Fruit fly (Drosophila melanogaster): ENCODE measurements around the gene CG13059.

Gene CG13059

DNA sequence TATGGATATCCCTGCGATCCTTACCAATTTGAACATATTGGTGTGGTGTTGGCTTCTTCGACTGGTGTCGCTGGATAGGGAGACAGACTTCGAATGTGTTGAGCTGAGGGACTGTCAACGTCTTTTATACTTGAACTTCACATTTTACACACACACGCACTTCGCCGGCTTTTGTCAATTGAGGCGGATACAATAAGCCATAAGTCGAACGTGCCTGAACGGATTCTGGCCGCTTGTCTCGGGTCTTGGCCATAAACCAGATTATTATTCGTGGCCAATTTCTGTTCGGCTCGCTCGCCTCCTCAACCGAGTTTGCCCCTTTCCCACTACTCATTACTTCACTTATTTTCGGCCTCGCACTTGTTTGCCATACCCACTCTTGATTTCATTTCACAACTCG is 20.4 kb upstream of the CG13059 start, which contains the start of gene CG13044:
CG13044 (minus strand) TSS at position 101 of the 400 bp plus-strand sequence.
- TF ChIP-seq CTCF (optimal IDR thresholded peaks at IDR 0.05) (no peak), CG8478 (optimal IDR thresholded peaks at IDR 0.05) (no peak)

DNA sequence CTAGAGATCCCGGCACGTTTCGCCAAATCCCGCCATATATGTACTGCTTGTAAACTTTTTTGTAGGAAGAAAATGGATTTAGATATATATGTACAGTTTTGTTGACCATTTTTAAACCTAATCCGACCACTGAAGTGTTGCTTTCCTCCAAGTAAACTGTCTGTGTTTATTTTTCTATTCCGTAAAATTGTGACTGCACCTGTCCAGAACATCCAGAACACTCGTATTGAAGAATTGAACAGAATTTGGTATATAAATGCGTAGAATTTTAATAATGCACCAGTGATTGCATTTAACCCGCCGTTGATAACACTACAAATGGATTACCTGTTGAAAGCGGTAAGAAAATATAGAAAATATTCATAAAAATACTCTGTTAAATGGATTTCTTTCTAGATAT is 19.5 kb upstream of the CG13059 start, which contains the start of gene CG43249:
CG43249 (plus strand) TSS at position 301 of the 400 bp plus-strand sequence.
- no peak for TF ChIP-seq CTCF (optimal IDR thresholded peaks at IDR 0.05)
- TF ChIP-seq CG8478 (optimal IDR thresholded peaks at IDR 0.05), result no peak

- no peak for TF ChIP-seq CTCF (optimal IDR thresholded peaks at IDR 0.05)
- no peak for TF ChIP-seq CG8478 (optimal IDR thresholded peaks at IDR 0.05)
Observed at dm6 chr3L:16305820-16306650, 17.4 kb upstream of the CG13059 start, which contains the start of the genes CG13043 and CG13063. CG13043 (minus strand) TSS chr3L:16305870. CG13063 (plus strand) TSS chr3L:16306600.

dm6 chr3L:16308380-16308779 is 15.1 kb upstream of the CG13059 start, which contains the start of gene CG13042:
CG13042 (minus strand) TSS chr3L:16308480.
- TF ChIP-seq CG8478 (optimal IDR thresholded peaks at IDR 0.05) (no peak), CTCF (optimal IDR thresholded peaks at IDR 0.05) (no peak)

- TF ChIP-seq CG8478 (optimal IDR thresholded peaks at IDR 0.05) (no peak), CTCF (optimal IDR thresholded peaks at IDR 0.05) (no peak)
Observed at dm6 chr3L:16309972-16310371, 13.5 kb upstream of the CG13059 start.

dm6 chr3L:16313985-16314384 is 9.5 kb upstream of the CG13059 start, which contains the start of gene CG13062:
CG13062 (plus strand) TSS chr3L:16314285.
- TF ChIP-seq CTCF (optimal IDR thresholded peaks at IDR 0.05) (no peak), CG8478 (optimal IDR thresholded peaks at IDR 0.05) (no peak)

DNA sequence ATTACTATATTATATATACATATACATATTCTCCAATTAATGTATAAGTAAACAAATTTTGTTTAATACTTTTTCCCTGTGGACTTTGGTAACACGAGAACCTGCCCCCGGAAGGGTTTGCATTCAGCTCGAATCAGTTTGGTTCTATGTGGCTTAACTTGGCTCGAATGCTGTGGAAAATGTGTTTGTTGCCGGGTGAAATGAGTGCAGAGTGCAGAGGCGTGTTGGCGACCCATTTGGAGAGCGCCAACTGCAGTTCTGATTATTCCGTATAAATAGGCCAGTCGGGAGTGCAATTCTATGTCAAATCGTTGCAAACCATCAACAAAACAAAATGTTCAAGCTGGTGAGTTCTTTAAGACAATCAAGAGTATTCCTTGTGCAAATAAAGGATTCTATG is 5.7 kb upstream of the CG13059 start, which contains the start of gene Nplp3:
Nplp3 (plus strand) TSS at position 301 of the 400 bp plus-strand sequence.
- TF ChIP-seq CTCF (optimal IDR thresholded peaks at IDR 0.05) (no peak), CG8478 (optimal IDR thresholded peaks at IDR 0.05) (no peak)

DNA sequence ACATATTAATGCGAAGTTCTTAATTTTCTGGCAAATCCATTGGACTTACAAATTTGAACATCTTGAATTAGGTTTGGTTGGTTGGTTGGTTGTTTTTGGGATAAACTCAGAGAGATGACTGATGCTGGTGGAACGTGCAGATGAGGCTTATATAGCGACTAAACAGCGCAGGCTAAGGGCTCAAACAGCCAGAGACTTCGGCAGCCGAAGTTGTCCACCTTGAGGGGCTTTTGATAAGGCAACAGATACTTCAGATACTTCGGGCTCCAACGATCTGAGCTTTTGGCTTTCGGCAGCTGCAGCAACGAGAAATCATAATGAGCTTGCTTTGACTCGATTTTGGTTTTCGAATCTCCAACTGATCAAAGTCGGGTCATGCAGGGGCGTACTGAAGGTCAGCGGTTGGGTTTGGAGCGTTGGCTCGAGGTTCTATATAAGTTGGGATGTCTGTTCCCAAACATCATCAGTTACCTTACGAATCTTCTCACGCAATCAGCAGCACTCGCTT is 4.0 kb upstream of the CG13059 start, which contains the start of the genes CG13041 and CG13060:
CG13041 (minus strand) TSS at position 128 of the 508 bp plus-strand sequence.
CG13060 (plus strand) TSS at position 458 of the 508 bp plus-strand sequence.
- TF ChIP-seq CTCF (optimal IDR thresholded peaks at IDR 0.05), result no peak
- no peak for TF ChIP-seq CG8478 (optimal IDR thresholded peaks at IDR 0.05)

- TF ChIP-seq CG8478 (optimal IDR thresholded peaks at IDR 0.05) (no peak), CTCF (optimal IDR thresholded peaks at IDR 0.05) (no peak)
Observed at dm6 chr3L:16321172-16321571, 2.3 kb upstream of the CG13059 start, which contains the start of gene CG42718. CG42718 (minus strand) TSS chr3L:16321272.

DNA sequence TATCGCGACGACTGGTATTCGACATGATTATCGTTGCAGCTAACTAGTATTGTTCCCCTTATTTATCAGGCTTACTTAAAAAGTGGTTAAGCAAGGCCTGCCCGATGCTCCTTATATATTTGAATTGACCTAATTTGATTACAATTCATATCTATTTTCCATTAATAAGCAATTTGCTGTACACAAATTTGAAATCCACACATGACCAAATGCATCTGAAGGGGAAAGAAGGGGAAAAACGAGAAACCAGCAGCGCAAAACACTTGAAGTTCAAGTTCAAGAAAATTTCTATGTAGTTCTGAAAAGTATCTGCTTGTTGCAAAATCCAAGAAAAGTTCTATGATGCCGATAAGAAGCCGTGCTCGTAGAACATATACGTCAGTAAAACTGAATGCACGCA is 3.2 kb downstream of the CG13059 start, which contains the start of the genes CG13040 and CG13039:
CG13040 (minus strand) TSS at position 101 of the 400 bp plus-strand sequence.
CG13039 (minus strand) TSS at position 106 of the 400 bp plus-strand sequence.
- TF ChIP-seq CG8478 (optimal IDR thresholded peaks at IDR 0.05) (no peak), CTCF (optimal IDR thresholded peaks at IDR 0.05) (no peak)

dm6 chr3L:16327776-16328175 is 4.3 kb downstream of the CG13059 start, which contains the start of gene CG13038:
CG13038 (minus strand) TSS chr3L:16327893.
- TF ChIP-seq CG8478 (optimal IDR thresholded peaks at IDR 0.05) (no peak), CTCF (optimal IDR thresholded peaks at IDR 0.05) (no peak)

DNA sequence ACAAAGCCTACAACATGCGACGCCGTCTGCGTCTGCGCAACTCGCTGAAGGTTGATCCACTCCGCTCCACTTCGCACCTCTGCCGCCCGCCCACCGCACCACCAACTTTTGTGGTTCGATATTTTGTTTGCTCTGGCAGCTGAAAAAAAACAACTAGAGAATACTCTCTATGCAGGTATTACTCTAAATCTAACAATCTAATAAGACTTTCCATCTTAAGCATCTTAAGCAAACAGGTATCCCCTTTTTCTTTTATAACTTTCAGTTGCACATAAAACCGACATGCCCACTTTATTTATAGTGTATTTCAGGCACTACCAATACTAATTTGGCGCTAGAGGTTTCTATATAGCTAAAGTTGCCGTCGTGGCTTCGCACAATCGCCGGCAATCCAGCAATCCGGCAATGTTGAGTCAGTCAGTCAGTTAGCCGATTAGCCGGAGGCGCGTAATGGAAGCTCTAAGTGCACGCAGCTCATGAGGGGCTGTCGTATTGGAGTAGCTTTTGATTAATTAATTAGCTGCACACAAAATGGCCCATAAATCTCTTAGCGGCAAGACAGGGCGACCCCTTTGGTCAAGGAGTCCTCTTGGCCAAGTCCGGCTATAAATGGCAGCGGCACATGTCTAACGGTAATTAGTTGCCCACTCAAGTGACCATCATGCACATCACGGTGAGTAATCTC is 4.9 kb downstream of the CG13059 start, which contains the start of gene CG13058:
CG13058 (plus strand) TSS at position 635 of the 685 bp plus-strand sequence.
- TF ChIP-seq CG8478 (optimal IDR thresholded peaks at IDR 0.05) (no peak), CTCF (optimal IDR thresholded peaks at IDR 0.05) (no peak)

DNA sequence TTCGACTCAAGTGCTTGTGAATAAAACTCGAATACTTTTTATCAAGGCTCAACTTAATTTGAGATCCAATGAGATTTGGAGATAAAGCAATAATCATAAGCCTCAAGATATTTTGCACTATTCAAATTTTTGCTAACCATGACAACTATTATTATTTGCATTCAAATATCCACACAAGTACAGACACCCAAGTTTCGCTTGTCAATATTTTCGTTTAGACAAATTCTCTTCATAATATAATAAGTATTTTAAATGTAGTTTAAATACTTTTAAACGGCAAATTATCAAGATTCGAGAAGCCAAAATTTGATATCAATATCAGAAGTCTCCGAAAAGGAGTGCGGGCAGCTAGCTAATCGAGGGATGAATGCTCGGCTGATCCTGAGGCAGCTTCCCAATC is 6.0 kb downstream of the CG13059 start, which contains the start of gene CG33061:
CG33061 (plus strand) TSS at position 301 of the 400 bp plus-strand sequence.
- TF ChIP-seq CG8478 (optimal IDR thresholded peaks at IDR 0.05), result no peak
- no peak for TF ChIP-seq CTCF (optimal IDR thresholded peaks at IDR 0.05)

DNA sequence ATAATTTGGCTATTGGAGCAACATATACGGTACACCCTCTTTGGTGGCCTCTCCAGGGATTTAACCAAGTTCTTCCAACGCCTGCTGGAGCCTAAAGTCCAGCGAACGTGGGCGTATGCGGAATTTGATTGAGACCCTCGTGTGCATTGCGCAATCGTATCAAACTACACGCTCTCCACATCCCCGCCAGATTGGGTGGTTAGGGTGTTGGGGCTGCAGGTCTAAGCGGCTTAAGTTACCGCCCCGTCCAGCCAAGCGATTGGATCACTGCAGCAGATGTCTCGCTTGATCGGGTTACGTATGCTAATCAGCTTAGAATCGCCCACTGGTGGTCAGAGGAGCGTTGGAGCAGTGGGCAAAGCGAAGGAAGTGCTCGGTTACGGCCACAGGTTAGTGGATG is 7.3 kb downstream of the CG13059 start, which contains the start of gene CG33060:
CG33060 (plus strand) TSS at position 301 of the 400 bp plus-strand sequence.
- no peak for TF ChIP-seq CG8478 (optimal IDR thresholded peaks at IDR 0.05)
- TF ChIP-seq CTCF (optimal IDR thresholded peaks at IDR 0.05), result no peak

Data from S2 (cell line).